Worm (Caenorhabditis elegans) whole organism, late embryonic: ENCODE measurements around the gene ckk-1.

ENCODE experiments used
- ahr-1 ChIP-seq: sonication (generic microtip); optimal IDR thresholded peaks from 2 replicates; lab custom pipeline; 2016; ENCODE audit warnings: missing genetic modification characterization, missing compliant biosample characterization
- ama-1 ChIP-seq: fragments of 150-350 bp; optimal IDR thresholded peaks from 2 replicates; lab custom pipeline; 2014
- ceh-18 ChIP-seq: sonication (generic microtip); optimal IDR thresholded peaks from 2 replicates; lab custom pipeline; 2016; ENCODE audit warnings: missing genetic modification characterization, missing compliant biosample characterization
- ceh-19 ChIP-seq: fragments of 200-800 bp; sonication (Bioruptor generic); optimal IDR thresholded peaks from 2 replicates; lab custom pipeline; 2018; ENCODE audit warnings: mild to moderate bottlenecking, missing genetic modification characterization, missing compliant biosample characterization
- ceh-2 ChIP-seq: sonication (generic microtip); optimal IDR thresholded peaks from 2 replicates; lab custom pipeline; 2016; ENCODE audit warnings: missing genotype, missing genetic modification characterization, missing compliant biosample characterization
- ceh-22 ChIP-seq: sonication (generic microtip); optimal IDR thresholded peaks from 2 replicates; lab custom pipeline; 2017; ENCODE audit warnings: missing biosample characterization, missing genetic modification characterization
- ceh-30 ChIP-seq: fragments of 150-350 bp; optimal IDR thresholded peaks from 2 replicates; lab custom pipeline; 2014; ENCODE audit warnings: missing biosample characterization, missing genetic modification characterization
- ceh-34 ChIP-seq: sonication (generic microtip); optimal IDR thresholded peaks from 2 replicates; lab custom pipeline; 2016; ENCODE audit warnings: mild to moderate bottlenecking, missing genetic modification characterization, missing compliant biosample characterization
- ceh-48 ChIP-seq: sonication (generic microtip); optimal IDR thresholded peaks from 2 replicates; lab custom pipeline; 2016; ENCODE audit warnings: missing genetic modification characterization, inconsistent platforms, missing compliant biosample characterization
- che-1 ChIP-seq: sonication (generic microtip); optimal IDR thresholded peaks from 2 replicates; lab custom pipeline; 2016; ENCODE audit warnings: mild to moderate bottlenecking, missing genetic modification characterization, missing compliant biosample characterization
- elt-2 ChIP-seq: sonication (generic microtip); optimal IDR thresholded peaks from 2 replicates; lab custom pipeline; 2016; ENCODE audit warnings: missing genetic modification reagents, missing genetic modification characterization, missing compliant biosample characterization
- elt-4 ChIP-seq: sonication (generic microtip); optimal IDR thresholded peaks from 2 replicates; lab custom pipeline; 2016; ENCODE audit warnings: missing genetic modification characterization, missing compliant biosample characterization
- fax-1 ChIP-seq: sonication (generic microtip); optimal IDR thresholded peaks from 2 replicates; lab custom pipeline; 2016; ENCODE audit warnings: missing genotype, missing genetic modification characterization, missing compliant biosample characterization
- fkh-6 ChIP-seq: sonication (generic microtip); optimal IDR thresholded peaks from 2 replicates; lab custom pipeline; 2016; ENCODE audit warnings: missing genetic modification characterization, missing compliant biosample characterization
- gmeb-2 ChIP-seq: sonication (generic microtip); optimal IDR thresholded peaks from 2 replicates; lab custom pipeline; 2016; ENCODE audit warnings: missing genetic modification characterization, inconsistent platforms, missing compliant biosample characterization
- hlh-15 ChIP-seq: sonication (generic microtip); optimal IDR thresholded peaks from 2 replicates; lab custom pipeline; 2016; ENCODE audit warnings: missing genetic modification characterization, missing compliant biosample characterization
- hlh-30 ChIP-seq: sonication (generic microtip); optimal IDR thresholded peaks from 2 replicates; lab custom pipeline; 2017; ENCODE audit warnings: antibody characterized with exemption, missing genetic modification characterization, missing compliant biosample characterization; ENCODE audit not compliant: insufficient read depth
- lim-6 ChIP-seq: sonication (generic microtip); optimal IDR thresholded peaks from 2 replicates; lab custom pipeline; 2016; ENCODE audit warnings: missing genetic modification characterization, missing compliant biosample characterization
- nhr-11 ChIP-seq: fragments of 150-350 bp; optimal IDR thresholded peaks from 2 replicates; lab custom pipeline; 2014; ENCODE audit warnings: missing biosample characterization, missing genetic modification characterization
- nhr-232 ChIP-seq: sonication (generic microtip); optimal IDR thresholded peaks from 2 replicates; lab custom pipeline; 2016; ENCODE audit warnings: missing genetic modification characterization, missing compliant biosample characterization
- npax-4 ChIP-seq: sonication (generic microtip); optimal IDR thresholded peaks from 2 replicates; lab custom pipeline; 2016; ENCODE audit warnings: missing genetic modification characterization, missing compliant biosample characterization
- odd-2 ChIP-seq: sonication (generic microtip); optimal IDR thresholded peaks from 2 replicates; lab custom pipeline; 2017; ENCODE audit warnings: antibody characterized with exemption, mild to moderate bottlenecking, missing genetic modification characterization, missing compliant biosample characterization
- pag-3 ChIP-seq: sonication (generic microtip); optimal IDR thresholded peaks from 2 replicates; lab custom pipeline; 2016; ENCODE audit warnings: missing compliant biosample characterization, missing genetic modification characterization, borderline replicate concordance
- pax-1 ChIP-seq: fragments of 150-350 bp; optimal IDR thresholded peaks from 2 replicates; lab custom pipeline; 2014; ENCODE audit warnings: missing biosample characterization, missing genetic modification characterization
- pha-4 ChIP-seq: fragments of 150-350 bp; optimal IDR thresholded peaks from 2 replicates; lab custom pipeline; 2018; ENCODE audit warnings: missing biosample characterization, missing genetic modification reagents, missing genetic modification characterization
- pqm-1 ChIP-seq: sonication (generic microtip); optimal IDR thresholded peaks from 2 replicates; lab custom pipeline; 2016; ENCODE audit warnings: missing genetic modification characterization, missing compliant biosample characterization
- pros-1 ChIP-seq: fragments of 150-350 bp; optimal IDR thresholded peaks from 2 replicates; lab custom pipeline; 2014; ENCODE audit warnings: missing biosample characterization, missing genetic modification reagents, missing genetic modification characterization
- sox-2 ChIP-seq: fragments of 200-800 bp; sonication (Bioruptor generic); IDR thresholded peaks from 2 replicates; pipeline ENCODE4 v1.3.6; 2022; ENCODE audit warnings: missing genetic modification reagents, missing genetic modification characterization, missing compliant biosample characterization
- sox-4 ChIP-seq: sonication (generic microtip); optimal IDR thresholded peaks from 2 replicates; lab custom pipeline; 2017; ENCODE audit warnings: mild to moderate bottlenecking, missing genetic modification characterization, inconsistent platforms, missing compliant biosample characterization
- tbx-7 ChIP-seq: sonication (generic microtip); optimal IDR thresholded peaks from 2 replicates; lab custom pipeline; 2016; ENCODE audit warnings: missing genotype, missing genetic modification characterization, missing compliant biosample characterization
- unc-3 ChIP-seq, 2 experiments: fragments of 200-800 bp in 1 of 2; sonication (Bioruptor generic) in 1 of 2; sonication (generic microtip) in 1 of 2; conservative IDR thresholded peaks in 1 of 2; optimal IDR thresholded peaks in 1 of 2; 2 replicates each; pipeline versions ENCODE4 v1.3.6 to Lab custom; 2016 to 2022; ENCODE audit warnings: missing compliant biosample characterization in 2 of 2, missing genetic modification characterization in 2 of 2, missing genetic modification reagents in 1 of 2
- unc-42 ChIP-seq: sonication (generic microtip); optimal IDR thresholded peaks from 2 replicates; lab custom pipeline; 2016; ENCODE audit warnings: missing genotype, missing genetic modification characterization, missing compliant biosample characterization
- unc-55 ChIP-seq: sonication (generic microtip); optimal IDR thresholded peaks from 2 replicates; lab custom pipeline; 2017; ENCODE audit warnings: missing biosample characterization, missing genetic modification reagents, missing genetic modification characterization
- unc-86 ChIP-seq: sonication (generic microtip); optimal IDR thresholded peaks from 2 replicates; lab custom pipeline; 2016; ENCODE audit warnings: missing genetic modification characterization, missing compliant biosample characterization
- ztf-16 ChIP-seq: sonication (generic microtip); optimal IDR thresholded peaks from 2 replicates; lab custom pipeline; 2017; ENCODE audit warnings: missing genetic modification characterization, missing compliant biosample characterization

The ckk-1 gene

DNA sequence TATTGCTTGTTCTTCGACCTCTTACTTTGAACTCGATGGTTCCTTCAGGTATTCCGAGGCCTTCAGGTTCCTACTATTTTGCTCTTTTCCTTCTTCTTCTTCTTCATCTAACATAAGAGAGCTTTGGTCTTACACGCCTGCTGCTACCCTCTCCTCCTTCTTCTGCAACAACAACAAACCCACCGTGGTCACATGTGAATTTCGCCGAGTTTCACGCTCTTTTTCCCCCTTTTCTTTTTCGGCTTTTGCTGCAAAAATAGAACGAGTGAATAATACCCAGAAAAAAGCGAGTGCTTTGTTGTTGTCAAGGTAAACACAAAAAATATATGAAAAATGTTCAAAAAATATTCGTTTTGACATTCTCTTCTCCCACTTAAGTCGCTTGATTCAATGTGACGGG lies 11.9 kb upstream of the ckk-1 start:
- TF ChIP-seq odd-2 (tag; lab: Kevin White, UChicago) (no peak), hlh-30 (tag; lab: Kevin White, UChicago) (peak; percentile 30)

DNA sequence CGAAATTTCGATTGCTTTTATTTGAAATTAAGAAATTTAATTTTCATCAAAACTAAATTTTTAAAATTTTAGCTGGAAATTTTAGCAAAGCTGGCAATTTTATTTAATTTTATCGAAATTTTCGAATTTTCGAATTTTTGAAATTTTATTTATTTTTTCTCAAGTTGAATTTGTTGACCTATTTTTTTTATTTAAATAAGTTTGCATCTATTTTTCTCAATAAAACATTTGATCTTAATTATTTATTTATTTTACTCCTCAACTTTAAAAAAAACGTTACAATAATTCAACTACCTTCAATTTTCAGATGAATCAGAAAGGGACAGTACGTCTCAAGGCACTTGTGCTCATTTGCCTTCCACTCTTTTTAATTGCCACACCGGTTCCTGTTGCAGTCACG lies 10.4 kb upstream of the ckk-1 start, which contains the start of gene daf-4:
Gene daf-4 (plus strand): TSS at position 301 of the 400 bp plus-strand sequence.
- TF ChIP-seq pax-1 (no peak), pag-3 (tag; lab: Kevin White, UChicago) (no peak), nhr-11 (no peak), ama-1 (lab: Kevin White, UChicago) (no peak), unc-55 (no peak), pros-1 (tag; lab: Kevin White, UChicago) (no peak), ztf-16 (tag; lab: Kevin White, UChicago) (no peak), unc-3 (GFP tag; conservative IDR thresholded peaks at IDR 0.05; lab: Robert Waterston, UW) (no peak), unc-3 (tag; optimal IDR thresholded peaks at IDR 0.05; lab: Kevin White, UChicago) (no peak), lim-6 (no peak), ahr-1 (tag; lab: Kevin White, UChicago) (no peak), ceh-18 (no peak), fkh-6 (tag; lab: Kevin White, UChicago) (no peak), sox-2 (GFP tag; lab: Robert Waterston, UW) (no peak)

DNA sequence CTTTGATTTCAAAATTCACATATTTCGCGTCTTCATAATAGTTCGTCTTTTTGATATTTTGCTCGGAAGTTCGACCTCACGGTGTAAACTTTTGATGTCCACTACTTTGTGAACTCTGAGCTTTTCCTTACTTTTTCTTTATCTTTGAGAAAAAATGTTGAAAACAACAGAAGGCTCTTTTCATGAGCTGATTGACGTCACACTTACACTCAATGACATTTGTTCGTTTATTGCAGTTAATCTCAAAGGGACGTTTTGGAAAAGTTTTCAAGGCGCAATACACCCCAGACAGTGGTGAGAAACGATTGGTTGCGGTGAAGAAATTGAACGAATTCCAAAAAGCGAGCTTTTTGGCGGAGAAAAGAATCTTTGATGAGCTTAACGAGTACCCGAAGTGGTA lies 6.1 kb upstream of the ckk-1 start:
- TF ChIP-seq che-1 (tag; lab: Kevin White, UChicago) (no peak), ceh-30 (no peak), ceh-19 (GFP tag; lab: Kevin White, UChicago) (no peak), ceh-18 (no peak), ceh-22 (tag; lab: Kevin White, UChicago) (no peak), nhr-232 (tag; lab: Kevin White, UChicago) (no peak), elt-4 (tag; lab: Kevin White, UChicago) (no peak), fkh-6 (tag; lab: Kevin White, UChicago) (no peak), sox-4 (no peak), elt-2 (tag; lab: Kevin White, UChicago) (no peak), odd-2 (tag; lab: Kevin White, UChicago) (no peak)

DNA sequence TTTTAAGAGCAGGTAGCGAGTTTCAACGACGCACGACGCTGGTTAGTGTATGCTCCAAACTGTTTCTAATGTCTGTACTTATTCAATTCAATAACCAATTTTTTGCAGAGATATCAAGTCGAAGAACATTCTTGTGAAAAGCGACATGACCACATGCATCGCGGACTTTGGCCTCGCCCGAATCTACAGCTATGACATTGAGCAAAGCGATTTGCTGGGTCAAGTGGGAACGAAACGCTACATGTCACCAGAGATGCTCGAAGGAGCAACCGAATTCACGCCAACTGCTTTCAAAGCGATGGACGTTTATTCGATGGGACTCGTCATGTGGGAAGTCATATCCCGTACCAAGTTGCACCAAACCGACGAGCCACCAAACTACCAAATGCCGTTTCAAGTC lies 4.9 kb upstream of the ckk-1 start:
- TF ChIP-seq elt-2 (tag; lab: Kevin White, UChicago) (no peak), unc-86 (tag; lab: Kevin White, UChicago) (no peak), fax-1 (tag; lab: Kevin White, UChicago) (no peak), nhr-232 (tag; lab: Kevin White, UChicago) (no peak), gmeb-2 (no peak), ahr-1 (tag; lab: Kevin White, UChicago) (no peak), pqm-1 (no peak), ceh-2 (no peak), pha-4 (tag; lab: Kevin White, UChicago) (no peak), tbx-7 (no peak), hlh-15 (tag; lab: Kevin White, UChicago) (no peak), unc-3 (GFP tag; conservative IDR thresholded peaks at IDR 0.05; lab: Robert Waterston, UW) (no peak), unc-3 (tag; optimal IDR thresholded peaks at IDR 0.05; lab: Kevin White, UChicago) (no peak), sox-4 (no peak), ceh-34 (tag; lab: Kevin White, UChicago) (no peak), npax-4 (tag; lab: Kevin White, UChicago) (no peak), ceh-48 (tag; lab: Kevin White, UChicago) (no peak)

DNA sequence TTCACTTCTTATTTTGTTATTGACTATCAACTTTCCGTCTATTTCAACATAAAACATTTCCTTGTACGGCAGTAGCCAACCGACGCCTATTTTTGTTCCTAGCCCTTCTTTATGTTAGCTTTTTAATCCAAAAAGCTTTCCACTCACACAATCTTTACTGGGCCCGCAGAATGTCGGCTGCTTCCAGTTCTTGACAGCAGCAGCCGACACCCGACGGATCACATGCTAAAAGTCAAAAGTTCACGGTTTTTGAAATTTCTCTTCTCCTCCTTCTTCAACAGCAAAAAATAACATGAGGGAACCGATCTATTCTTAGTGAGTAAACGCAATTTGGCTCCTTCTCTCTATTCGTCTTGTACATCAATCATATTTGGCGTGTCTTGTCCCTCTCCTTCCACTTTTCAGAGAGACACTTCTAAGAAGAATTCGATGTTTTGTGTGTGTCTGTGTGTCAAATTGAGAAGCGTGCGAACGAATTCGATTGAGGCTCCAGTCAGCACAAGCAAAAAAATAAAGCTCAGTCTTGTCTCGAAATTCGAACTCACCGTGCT lies 2.8 kb upstream of the ckk-1 start:
- no peak for TF ChIP-seq ceh-19 (GFP tag; lab: Kevin White, UChicago)
- TF ChIP-seq unc-42 (tag; lab: Kevin White, UChicago), result peak; percentile 85
- TF ChIP-seq, all 69 proteins: peak for 1
